Fruit fly (Drosophila melanogaster) Kc167 (cell line): ENCODE data around the gene CG34136.

Source experiments
- Myc ChIP-seq: fragments of >200 bp; optimal IDR thresholded peaks from 2 replicates; lab custom pipeline; 2017; ENCODE audit warnings: missing external identifiers
- h ChIP-seq: fragments of >200 bp; optimal IDR thresholded peaks from 3 replicates; lab custom pipeline; 2018; ENCODE audit warnings: missing external identifiers
- psq ChIP-seq: fragments of >200 bp; optimal IDR thresholded peaks from 2 replicates; lab custom pipeline; 2017; ENCODE audit warnings: missing external identifiers

DNA sequence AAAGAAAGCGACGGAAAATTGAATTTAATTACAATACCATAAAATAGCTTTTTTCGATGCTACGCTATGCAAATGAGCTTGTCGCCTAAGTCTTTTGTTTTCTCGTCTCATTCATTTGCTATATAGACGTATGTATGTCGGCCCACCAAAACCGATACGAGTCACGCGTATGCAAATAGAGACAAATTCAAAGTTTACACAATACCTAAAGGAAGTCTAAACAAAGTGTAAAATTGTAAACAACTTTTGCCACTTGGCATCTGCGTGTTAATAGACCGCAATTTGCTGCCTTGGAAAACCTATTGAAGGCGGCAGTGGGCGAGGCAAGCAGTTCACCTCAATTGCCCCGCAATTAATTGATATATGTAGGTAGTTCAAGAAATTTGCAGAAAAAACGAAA, 34.1 kb upstream of the CG34136 start:
- TF ChIP-seq h (lab: Kevin White, UChicago): no peak
- TF ChIP-seq psq (lab: Kevin White, UChicago): no peak
- no peak for TF ChIP-seq Myc
